Worm (Caenorhabditis elegans) whole organism, mixed stage, embryonic: ENCODE measurements around the gene srx-26.

ENCODE experiments used
- M03D4.4 ChIP-seq: sonication (generic microtip); optimal IDR thresholded peaks from 2 replicates; lab custom pipeline; 2017; ENCODE audit warnings: mild to moderate bottlenecking, missing genetic modification characterization, missing compliant biosample characterization
- bed-3 ChIP-seq: fragments of 200-800 bp; sonication (Bioruptor generic); optimal IDR thresholded peaks from 3 replicates; lab custom pipeline; 2018; ENCODE audit warnings: mild to moderate bottlenecking, missing genetic modification characterization, moderate library complexity, missing compliant biosample characterization
- blmp-1 ChIP-seq: fragments of 150-350 bp; optimal IDR thresholded peaks from 2 replicates; lab custom pipeline; 2014; ENCODE audit warnings: missing biosample characterization, missing genetic modification characterization
- ceh-39 ChIP-seq: fragments of 150-350 bp; optimal IDR thresholded peaks from 2 replicates; lab custom pipeline; 2014; ENCODE audit warnings: missing biosample characterization, missing genetic modification characterization
- ceh-43 ChIP-seq: fragments of 200-800 bp; sonication (Bioruptor generic); optimal IDR thresholded peaks from 2 replicates; lab custom pipeline; 2018; ENCODE audit warnings: mild to moderate bottlenecking, missing genetic modification characterization, moderate library complexity, missing compliant biosample characterization
- ceh-83 ChIP-seq: fragments of 200-800 bp; sonication (Bioruptor generic); optimal IDR thresholded peaks from 2 replicates; lab custom pipeline; 2018; ENCODE audit warnings: mild to moderate bottlenecking, missing genetic modification characterization, missing compliant biosample characterization
- ces-1 ChIP-seq: fragments of 150-350 bp; optimal IDR thresholded peaks from 2 replicates; lab custom pipeline; 2014; ENCODE audit warnings: missing biosample characterization, missing genetic modification reagents, missing genetic modification characterization
- cnd-1 ChIP-seq: fragments of 200-800 bp; sonication (Bioruptor generic); optimal IDR thresholded peaks from 2 replicates; lab custom pipeline; 2018; ENCODE audit warnings: mild to moderate bottlenecking, missing genetic modification characterization, missing compliant biosample characterization
- drap-1 ChIP-seq: fragments of 200-800 bp; sonication (Bioruptor generic); optimal IDR thresholded peaks from 3 replicates; lab custom pipeline; 2018; ENCODE audit warnings: mild to moderate bottlenecking, missing genetic modification characterization, missing compliant biosample characterization
- elt-3 ChIP-seq: fragments of 150-350 bp; optimal IDR thresholded peaks from 2 replicates; lab custom pipeline; 2014; ENCODE audit warnings: missing biosample characterization, missing genetic modification characterization
- flh-1 ChIP-seq: fragments of 200-800 bp; sonication (Bioruptor generic); optimal IDR thresholded peaks from 2 replicates; lab custom pipeline; 2018; ENCODE audit warnings: mild to moderate bottlenecking, missing genetic modification characterization, moderate library complexity, missing compliant biosample characterization
- ham-2 ChIP-seq: fragments of 200-800 bp; sonication (Bioruptor generic); optimal IDR thresholded peaks from 2 replicates; lab custom pipeline; 2018; ENCODE audit warnings: mild to moderate bottlenecking, missing genetic modification characterization, missing compliant biosample characterization
- hlh-1 ChIP-seq: fragments of 150-350 bp; optimal IDR thresholded peaks from 2 replicates; lab custom pipeline; 2014; ENCODE audit warnings: missing biosample characterization, missing genetic modification reagents, missing genetic modification characterization
- lin-32 ChIP-seq: fragments of 200-800 bp; sonication (Bioruptor generic); optimal IDR thresholded peaks from 2 replicates; lab custom pipeline; 2018; ENCODE audit warnings: mild to moderate bottlenecking, missing genetic modification characterization, missing compliant biosample characterization
- mab-5 ChIP-seq: fragments of 150-350 bp; optimal IDR thresholded peaks from 2 replicates; lab custom pipeline; 2014; ENCODE audit warnings: missing biosample characterization, missing genetic modification characterization
- mep-1 ChIP-seq: fragments of 150-350 bp; optimal IDR thresholded peaks from 2 replicates; lab custom pipeline; 2017; ENCODE audit warnings: missing biosample characterization, missing genetic modification reagents, missing genetic modification characterization, inconsistent platforms
- nhr-12 ChIP-seq: fragments of 150-350 bp; optimal IDR thresholded peaks from 2 replicates; lab custom pipeline; 2014; ENCODE audit warnings: missing biosample characterization, missing genetic modification characterization
- nhr-2 ChIP-seq: fragments of 150-350 bp; optimal IDR thresholded peaks from 2 replicates; lab custom pipeline; 2014; ENCODE audit warnings: missing biosample characterization, missing genetic modification characterization
- nhr-28 ChIP-seq: fragments of 150-350 bp; optimal IDR thresholded peaks from 2 replicates; lab custom pipeline; 2014; ENCODE audit warnings: missing biosample characterization, missing genetic modification characterization
- nhr-76 ChIP-seq: sonication (generic microtip); optimal IDR thresholded peaks from 2 replicates; lab custom pipeline; 2017; ENCODE audit warnings: missing biosample characterization, missing genetic modification characterization
- sem-2 ChIP-seq: fragments of 200-800 bp; sonication (Bioruptor generic); optimal IDR thresholded peaks from 2 replicates; lab custom pipeline; 2018; ENCODE audit warnings: mild to moderate bottlenecking, missing genetic modification characterization, missing compliant biosample characterization
- snpc-4 ChIP-seq: fragments of 150-350 bp; optimal IDR thresholded peaks from 2 replicates; lab custom pipeline; 2014; ENCODE audit warnings: missing biosample characterization, missing genetic modification characterization
- sptf-1 ChIP-seq: sonication (generic microtip); optimal IDR thresholded peaks from 2 replicates; lab custom pipeline; 2017; ENCODE audit warnings: mild to moderate bottlenecking, missing genetic modification characterization, moderate library complexity, missing compliant biosample characterization
- unc-120 ChIP-seq: sonication (generic microtip); optimal IDR thresholded peaks from 2 replicates; lab custom pipeline; 2017; ENCODE audit warnings: missing genetic modification characterization, missing compliant biosample characterization; ENCODE audit not compliant: poor library complexity, severe bottlenecking
- unc-39 ChIP-seq: fragments of 150-350 bp; optimal IDR thresholded peaks from 2 replicates; lab custom pipeline; 2014; ENCODE audit warnings: missing biosample characterization, missing genetic modification characterization
- unc-62 ChIP-seq: fragments of 150-350 bp; optimal IDR thresholded peaks from 2 replicates; lab custom pipeline; 2014; ENCODE audit warnings: missing biosample characterization, missing genetic modification reagents, missing genetic modification characterization
- zip-8 ChIP-seq: fragments of 150-350 bp; optimal IDR thresholded peaks from 2 replicates; lab custom pipeline; 2014; ENCODE audit warnings: missing biosample characterization, missing genetic modification characterization
- ztf-11 ChIP-seq: fragments of 150-350 bp; optimal IDR thresholded peaks from 2 replicates; lab custom pipeline; 2014; ENCODE audit warnings: missing biosample characterization, missing genetic modification characterization

The srx-26 gene

DNA sequence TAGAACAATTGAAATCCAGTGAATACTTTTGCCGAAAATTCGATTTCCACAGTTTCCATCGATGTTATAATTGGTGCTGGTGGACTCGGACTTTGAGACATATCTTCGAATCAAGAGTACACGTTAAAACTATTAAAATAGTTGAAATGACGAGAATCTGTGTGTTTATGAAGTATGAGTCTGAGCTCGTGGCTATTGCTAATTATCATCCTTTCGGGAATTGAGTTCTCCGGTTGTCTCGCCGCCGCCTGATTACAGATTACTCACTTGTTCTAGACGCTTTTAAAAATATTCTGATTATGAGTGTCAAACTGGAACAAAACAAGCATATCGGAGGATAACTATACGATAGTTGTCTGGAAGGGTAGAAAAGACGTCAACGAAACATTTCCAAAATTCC, 14.7 kb downstream of the srx-26 start, which contains the start of gene srg-56:
Gene srg-56, minus strand, starts transcription at position 101 of the 400 bp plus-strand sequence.
- TF ChIP-seq snpc-4 (tag; lab: Kevin White, UChicago) (no peak), ceh-39 (tag; lab: Kevin White, UChicago) (no peak), bed-3 (no peak), ceh-43 (GFP tag; lab: Kevin White, UChicago) (no peak), cnd-1 (no peak), unc-62 (GFP tag; lab: Kevin White, UChicago) (no peak), ham-2 (no peak), M03D4.4 (tag; lab: Kevin White, UChicago) (no peak), elt-3 (no peak), ces-1 (GFP tag; lab: Kevin White, UChicago) (no peak), nhr-2 (tag; lab: Kevin White, UChicago) (no peak), ztf-11 (tag; lab: Kevin White, UChicago) (no peak), nhr-12 (tag; lab: Kevin White, UChicago) (no peak), drap-1 (GFP tag; lab: Kevin White, UChicago) (no peak), unc-120 (tag; lab: Kevin White, UChicago) (no peak)
- TF ChIP-seq, all 35 proteins: peak for 0

DNA sequence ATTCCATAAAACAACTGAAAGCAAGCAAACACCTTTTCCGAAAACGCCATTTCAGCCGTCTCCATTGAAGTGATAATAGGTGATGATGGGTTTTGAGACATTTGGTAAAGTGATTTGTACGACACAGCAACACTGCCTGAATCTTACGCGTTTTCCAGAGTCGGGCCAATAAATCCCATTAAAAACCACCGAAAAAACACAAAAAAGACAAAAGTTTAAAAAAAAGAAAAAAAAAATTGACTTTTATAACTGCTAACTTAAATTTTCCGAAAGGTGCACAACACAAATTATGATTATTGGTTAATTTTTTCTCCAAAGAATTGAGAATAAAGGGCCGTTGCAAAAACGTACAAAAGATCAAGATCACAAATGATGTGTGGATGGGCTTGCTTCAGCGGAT, 18.5 kb downstream of the srx-26 start, which contains the start of gene srg-57:
Gene srg-57, minus strand, starts transcription at position 101 of the 400 bp plus-strand sequence.
- TF ChIP-seq ceh-83 (GFP tag; lab: Kevin White, UChicago) (no peak), nhr-12 (tag; lab: Kevin White, UChicago) (no peak), snpc-4 (tag; lab: Kevin White, UChicago) (no peak), blmp-1 (tag; lab: Kevin White, UChicago) (no peak), unc-120 (tag; lab: Kevin White, UChicago) (no peak), nhr-76 (tag; lab: Kevin White, UChicago) (no peak), ces-1 (GFP tag; lab: Kevin White, UChicago) (no peak)

DNA sequence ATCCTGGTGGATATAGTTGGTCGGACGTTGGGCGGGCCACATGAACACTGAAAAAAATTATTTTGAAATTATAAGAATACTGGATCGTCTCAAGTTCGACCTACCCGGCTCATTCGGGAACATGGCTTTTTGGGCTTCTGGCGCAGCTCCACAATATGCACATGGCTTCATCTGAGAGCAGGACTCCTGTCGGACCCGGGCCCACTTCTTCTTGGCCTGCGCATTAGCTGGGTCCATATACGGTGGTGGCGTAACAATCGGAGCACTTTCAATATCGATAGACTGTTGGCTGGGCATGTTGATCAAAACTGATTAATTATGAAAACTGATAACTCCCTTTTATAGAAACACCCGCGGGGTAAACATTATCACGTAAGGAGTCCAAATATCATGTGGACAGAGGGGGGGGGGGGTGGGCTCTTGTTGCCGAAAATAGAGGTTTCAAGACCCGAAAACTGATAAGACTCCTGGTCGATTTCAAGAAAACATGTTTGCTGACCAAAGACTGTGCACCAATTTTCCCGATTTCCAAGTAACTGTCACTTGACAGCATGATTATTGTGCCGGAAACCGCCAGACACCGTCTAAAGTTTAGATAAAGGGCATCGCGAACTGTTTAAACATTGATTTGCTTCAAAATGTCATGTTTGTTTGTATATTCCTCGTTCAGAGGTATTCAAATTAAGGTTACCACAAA, 22.0 kb downstream of the srx-26 start, which contains the start of gene dod-3:
Gene dod-3, minus strand, starts transcription at position 315 of the 697 bp plus-strand sequence.
- TF ChIP-seq unc-62 (GFP tag; lab: Kevin White, UChicago) (no peak), ceh-43 (GFP tag; lab: Kevin White, UChicago) (no peak)
- TF ChIP-seq, all 35 proteins: peak for 0

DNA sequence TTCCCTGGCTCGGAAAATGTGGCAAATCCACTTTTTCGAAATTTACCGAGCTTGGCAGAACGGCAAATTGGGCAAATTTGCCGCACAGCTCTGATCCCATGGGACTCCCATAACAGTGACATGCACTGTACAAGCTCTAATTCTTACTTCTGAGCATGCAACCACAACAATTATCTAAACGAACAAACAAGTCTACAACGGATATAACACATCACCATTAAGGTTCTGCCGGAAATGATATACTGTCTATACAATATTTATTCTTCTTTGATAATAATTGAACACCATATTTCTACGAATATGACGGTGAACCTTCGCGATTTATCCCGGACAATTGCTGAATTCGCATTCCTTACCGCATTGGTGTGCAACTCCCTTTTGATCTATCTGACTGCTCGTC, 24.7 kb downstream of the srx-26 start, which contains the start of gene str-33:
Gene str-33, plus strand, starts transcription at position 301 of the 400 bp plus-strand sequence.
- TF ChIP-seq nhr-28 (tag; lab: Kevin White, UChicago) (no peak), sptf-1 (tag; lab: Kevin White, UChicago) (no peak), unc-62 (GFP tag; lab: Kevin White, UChicago) (no peak), elt-3 (no peak), lin-32 (GFP tag; lab: Kevin White, UChicago) (no peak), mab-5 (no peak), ces-1 (GFP tag; lab: Kevin White, UChicago) (no peak), drap-1 (GFP tag; lab: Kevin White, UChicago) (no peak), ztf-11 (tag; lab: Kevin White, UChicago) (no peak), ham-2 (no peak), mep-1 (tag; lab: Kevin White, UChicago) (no peak), hlh-1 (no peak), bed-3 (no peak), flh-1 (GFP tag; lab: Kevin White, UChicago) (no peak), unc-39 (no peak)
- TF ChIP-seq, all 35 proteins: peak for 0

DNA sequence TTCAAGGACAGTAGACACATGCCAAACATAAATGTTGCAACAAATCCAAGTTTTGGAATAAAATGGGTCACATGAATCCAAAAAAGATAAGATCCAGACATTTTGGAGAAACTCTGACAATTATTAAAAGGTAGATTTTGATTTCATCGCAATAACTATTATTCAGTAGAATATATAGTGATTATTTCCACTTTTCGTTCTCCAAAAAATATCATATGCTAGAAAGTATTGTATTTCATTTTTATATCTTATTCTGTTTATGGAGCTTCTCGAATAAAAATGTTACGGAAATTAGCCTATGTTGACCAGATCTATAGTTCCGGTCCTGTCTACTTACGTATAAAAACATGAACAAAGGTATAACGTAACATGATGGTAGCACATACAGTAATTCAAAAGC, 25.8 kb downstream of the srx-26 start, which contains the start of gene str-13:
Gene str-13, minus strand, starts transcription at position 101 of the 400 bp plus-strand sequence.
- TF ChIP-seq ceh-83 (GFP tag; lab: Kevin White, UChicago) (no peak), ceh-43 (GFP tag; lab: Kevin White, UChicago) (no peak), unc-39 (no peak), ztf-11 (tag; lab: Kevin White, UChicago) (no peak), nhr-12 (tag; lab: Kevin White, UChicago) (no peak), unc-62 (GFP tag; lab: Kevin White, UChicago) (no peak)
- TF ChIP-seq, all 35 proteins: peak for 0

DNA sequence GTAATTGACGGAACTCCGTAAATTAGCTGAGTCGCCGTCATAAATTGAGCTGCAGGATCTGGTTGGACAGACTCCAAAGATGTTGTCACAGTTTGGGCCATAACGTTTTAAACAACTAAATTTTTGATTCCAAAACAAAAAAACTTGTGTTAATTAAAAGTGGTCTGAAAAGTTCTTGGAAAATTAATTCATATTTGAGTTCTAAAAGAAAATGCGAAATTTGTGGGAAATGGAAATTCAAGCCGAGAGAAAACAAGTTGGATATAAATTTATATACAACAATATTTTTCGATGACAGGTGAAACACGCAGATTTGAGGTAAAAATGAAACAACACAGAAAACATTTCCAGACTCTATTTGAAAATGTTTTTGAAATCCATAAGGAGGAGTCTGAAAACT, 27.7 kb downstream of the srx-26 start, which contains the start of gene srg-59:
Gene srg-59, minus strand, starts transcription at position 101 of the 400 bp plus-strand sequence.
- TF ChIP-seq drap-1 (GFP tag; lab: Kevin White, UChicago) = no peak
- no peak for TF ChIP-seq sem-2
- no peak for TF ChIP-seq unc-39
- no peak for TF ChIP-seq bed-3
- TF ChIP-seq ceh-83 (GFP tag; lab: Kevin White, UChicago) = no peak
- TF ChIP-seq zip-8 = no peak
